Worm (Caenorhabditis elegans) whole organism, L1 larva: ENCODE data around the gene nep-1.

Source experiments
- C16A3.4 ChIP-seq: fragments of 150-350 bp; optimal IDR thresholded peaks from 2 replicates; lab custom pipeline; 2014; ENCODE audit warnings: missing biosample characterization, missing genetic modification characterization
- C34B4.2 ChIP-seq: sonication (generic microtip); optimal IDR thresholded peaks from 2 replicates; lab custom pipeline; 2017; ENCODE audit warnings: mild to moderate bottlenecking, missing genetic modification characterization, missing compliant biosample characterization
- aly-2 ChIP-seq: fragments of 150-350 bp; optimal IDR thresholded peaks from 2 replicates; lab custom pipeline; 2014; ENCODE audit warnings: missing biosample characterization, missing genetic modification characterization
- ama-1 ChIP-seq: fragments of 150-350 bp; optimal IDR thresholded peaks from 2 replicates; lab custom pipeline; 2014
- blmp-1 ChIP-seq: fragments of 150-350 bp; optimal IDR thresholded peaks from 2 replicates; lab custom pipeline; 2014; ENCODE audit warnings: missing biosample characterization, missing genetic modification characterization
- ceh-8 ChIP-seq: fragments of 200-800 bp; sonication (Bioruptor generic); optimal IDR thresholded peaks from 2 replicates; lab custom pipeline; 2018; ENCODE audit warnings: mild to moderate bottlenecking, missing genetic modification characterization, moderate library complexity, missing compliant biosample characterization
- ceh-82 ChIP-seq, 3 experiments: fragments of 150-350 bp in 1 of 3; sonication (generic microtip) in 2 of 3; optimal IDR thresholded peaks; 2 replicates each; lab custom pipeline; 2014 to 2017; ENCODE audit warnings: missing biosample characterization in 3 of 3, missing genetic modification characterization in 3 of 3
- ceh-90 ChIP-seq: sonication (generic microtip); optimal IDR thresholded peaks from 2 replicates; lab custom pipeline; 2016; ENCODE audit warnings: missing genetic modification characterization, missing compliant biosample characterization
- ces-1 ChIP-seq: fragments of 150-350 bp; optimal IDR thresholded peaks from 2 replicates; lab custom pipeline; 2014; ENCODE audit warnings: missing biosample characterization, missing genetic modification reagents, missing genetic modification characterization
- efl-1 ChIP-seq, 4 experiments: fragments of 150-350 bp; optimal IDR thresholded peaks in 3 of 4; peaks in 1 of 4; 1 replicate in 1 of 4; 2 replicates in 3 of 4; lab custom pipeline; 2014; ENCODE audit warnings: missing biosample characterization in 2 of 4, missing genetic modification characterization in 2 of 4, missing genetic modification reagents in 2 of 4
- egl-13 ChIP-seq: sonication (generic microtip); optimal IDR thresholded peaks from 2 replicates; lab custom pipeline; 2016; ENCODE audit warnings: missing genotype, missing genetic modification reagents, missing genetic modification characterization, missing compliant biosample characterization
- egl-27 ChIP-seq, 2 experiments: fragments of 150-350 bp in 1 of 2; sonication (generic microtip); optimal IDR thresholded peaks; 3 replicates each; lab custom pipeline; 2017 to 2018; ENCODE audit warnings: missing biosample characterization in 2 of 2, missing genetic modification characterization in 2 of 2, missing genetic modification reagents in 2 of 2
- elt-2 ChIP-seq: sonication (generic microtip); optimal IDR thresholded peaks from 2 replicates; lab custom pipeline; 2016; ENCODE audit warnings: missing genetic modification characterization, mild to moderate bottlenecking, inconsistent platforms, missing compliant biosample characterization, missing genetic modification reagents
- fkh-10 ChIP-seq: sonication (generic microtip); optimal IDR thresholded peaks from 2 replicates; lab custom pipeline; 2017; ENCODE audit warnings: missing biosample characterization, missing genetic modification reagents, missing genetic modification characterization
- fkh-4 ChIP-seq: sonication (generic microtip); optimal IDR thresholded peaks from 2 replicates; lab custom pipeline; 2016; ENCODE audit warnings: missing compliant biosample characterization, missing genetic modification characterization, borderline replicate concordance
- fkh-8 ChIP-seq: sonication (generic microtip); optimal IDR thresholded peaks from 2 replicates; lab custom pipeline; 2016; ENCODE audit warnings: mild to moderate bottlenecking, missing genetic modification characterization, missing compliant biosample characterization
- fos-1 ChIP-seq: fragments of 150-350 bp; optimal IDR thresholded peaks from 2 replicates; lab custom pipeline; 2014; ENCODE audit warnings: missing biosample characterization, missing genetic modification characterization
- grh-1 ChIP-seq: fragments of 200-800 bp; sonication (Bioruptor generic); IDR thresholded peaks from 2 replicates; pipeline ENCODE4 v1.3.6; 2022; ENCODE audit warnings: missing genetic modification reagents, missing genetic modification characterization, missing compliant biosample characterization
- hlh-17 ChIP-seq: fragments of 200-800 bp; sonication (Bioruptor generic); optimal IDR thresholded peaks from 2 replicates; lab custom pipeline; 2018; ENCODE audit warnings: missing genetic modification characterization, mild to moderate bottlenecking, missing compliant biosample characterization, moderate library complexity, borderline replicate concordance
- hpl-2 ChIP-seq: fragments of 150-350 bp; optimal IDR thresholded peaks from 2 replicates; lab custom pipeline; 2014; ENCODE audit warnings: missing biosample characterization, missing genetic modification reagents, missing genetic modification characterization
- irx-1 ChIP-seq: sonication (generic microtip); optimal IDR thresholded peaks from 2 replicates; lab custom pipeline; 2016; ENCODE audit warnings: missing genetic modification characterization, missing compliant biosample characterization
- isw-1 ChIP-seq: fragments of 200-800 bp; sonication (Bioruptor generic); IDR thresholded peaks from 2 replicates; pipeline ENCODE4 v1.3.6; 2022; ENCODE audit warnings: missing genetic modification characterization, missing compliant biosample characterization
- lin-13 ChIP-seq: fragments of 150-350 bp; optimal IDR thresholded peaks from 2 replicates; lab custom pipeline; 2014; ENCODE audit warnings: missing biosample characterization, missing genetic modification reagents, missing genetic modification characterization
- lin-14 ChIP-seq: fragments of 200-800 bp; sonication (Bioruptor generic); optimal IDR thresholded peaks from 2 replicates; lab custom pipeline; 2018; ENCODE audit warnings: mild to moderate bottlenecking, missing genetic modification characterization, moderate library complexity, missing compliant biosample characterization
- lin-15B ChIP-seq: fragments of 150-350 bp; sonication (generic microtip); optimal IDR thresholded peaks from 3 replicates; lab custom pipeline; 2014; ENCODE audit warnings: missing biosample characterization, missing genetic modification characterization
- lin-39 ChIP-seq: fragments of 150-350 bp; optimal IDR thresholded peaks from 2 replicates; lab custom pipeline; 2014; ENCODE audit warnings: missing biosample characterization, missing genetic modification reagents, missing genetic modification characterization
- lir-3 ChIP-seq: sonication (generic microtip); optimal IDR thresholded peaks from 2 replicates; lab custom pipeline; 2016; ENCODE audit warnings: mild to moderate bottlenecking, missing genetic modification characterization, moderate library complexity, missing compliant biosample characterization; ENCODE audit not compliant: poor library complexity
- lsy-2 ChIP-seq, 2 experiments: fragments of 150-350 bp; optimal IDR thresholded peaks; 2 replicates each; lab custom pipeline; 2014; ENCODE audit warnings: missing biosample characterization in 2 of 2, missing genetic modification characterization in 2 of 2
- mef-2 ChIP-seq: fragments of 150-350 bp; optimal IDR thresholded peaks from 2 replicates; lab custom pipeline; 2014; ENCODE audit warnings: missing biosample characterization, missing genetic modification characterization
- mep-1 ChIP-seq: fragments of 150-350 bp; optimal IDR thresholded peaks from 2 replicates; lab custom pipeline; 2014; ENCODE audit warnings: missing biosample characterization, missing genetic modification characterization
- nhr-11 ChIP-seq: fragments of 150-350 bp; optimal IDR thresholded peaks from 2 replicates; lab custom pipeline; 2014; ENCODE audit warnings: missing biosample characterization, missing genetic modification characterization
- nhr-12 ChIP-seq: sonication (generic microtip); optimal IDR thresholded peaks from 2 replicates; lab custom pipeline; 2017; ENCODE audit warnings: missing biosample characterization, missing genetic modification characterization
- nhr-19 ChIP-seq: fragments of 200-800 bp; sonication (Bioruptor generic); conservative IDR thresholded peaks from 2 replicates; pipeline ENCODE4 v1.3.6; 2022; ENCODE audit warnings: missing genetic modification characterization, missing compliant biosample characterization
- nhr-237 ChIP-seq: fragments of 150-350 bp; optimal IDR thresholded peaks from 2 replicates; lab custom pipeline; 2014; ENCODE audit warnings: missing biosample characterization, missing genetic modification characterization
- nhr-28 ChIP-seq: fragments of 150-350 bp; optimal IDR thresholded peaks from 2 replicates; lab custom pipeline; 2014; ENCODE audit warnings: missing biosample characterization, missing genetic modification characterization
- nhr-47 ChIP-seq: sonication (generic microtip); optimal IDR thresholded peaks from 2 replicates; lab custom pipeline; 2016; ENCODE audit warnings: mild to moderate bottlenecking, missing genetic modification characterization, moderate library complexity, missing compliant biosample characterization
- nhr-77 ChIP-seq: fragments of 150-350 bp; optimal IDR thresholded peaks from 2 replicates; lab custom pipeline; 2014; ENCODE audit warnings: missing biosample characterization, missing genetic modification characterization
- nhr-84 ChIP-seq: sonication (generic microtip); optimal IDR thresholded peaks from 2 replicates; lab custom pipeline; 2017; ENCODE audit warnings: missing biosample characterization, missing genetic modification characterization
- nhr-85 ChIP-seq: sonication (generic microtip); peaks from one replicate; lab custom pipeline; 2016; ENCODE audit warnings: missing genetic modification characterization, inconsistent platforms, missing compliant biosample characterization
- pax-3 ChIP-seq: fragments of 200-800 bp; sonication (Bioruptor generic); optimal IDR thresholded peaks from 2 replicates; lab custom pipeline; 2018; ENCODE audit warnings: mild to moderate bottlenecking, missing genetic modification characterization, moderate library complexity, missing compliant biosample characterization
- pqm-1 ChIP-seq: sonication (generic microtip); optimal IDR thresholded peaks from 3 replicates; lab custom pipeline; 2017; ENCODE audit warnings: missing biosample characterization, missing genetic modification characterization
- skn-1 ChIP-seq: fragments of 150-350 bp; optimal IDR thresholded peaks from 2 replicates; lab custom pipeline; 2014; ENCODE audit warnings: missing biosample characterization, missing genetic modification characterization
- snpc-4 ChIP-seq: fragments of 150-350 bp; optimal IDR thresholded peaks from 2 replicates; lab custom pipeline; 2014; ENCODE audit warnings: missing biosample characterization, missing genetic modification characterization
- sox-4 ChIP-seq: sonication (generic microtip); optimal IDR thresholded peaks from 2 replicates; lab custom pipeline; 2016; ENCODE audit warnings: missing genetic modification characterization, missing compliant biosample characterization
- sptf-1 ChIP-seq: fragments of 150-350 bp; optimal IDR thresholded peaks from 2 replicates; lab custom pipeline; 2014; ENCODE audit warnings: missing biosample characterization, missing genetic modification characterization
- sup-37 ChIP-seq: fragments of 200-800 bp; sonication (Bioruptor generic); optimal IDR thresholded peaks from 2 replicates; lab custom pipeline; 2018; ENCODE audit warnings: mild to moderate bottlenecking, missing genetic modification characterization, missing compliant biosample characterization
- tbx-2 ChIP-seq: sonication (generic microtip); optimal IDR thresholded peaks from 2 replicates; lab custom pipeline; 2016; ENCODE audit warnings: missing genetic modification characterization, missing compliant biosample characterization
- unc-30 ChIP-seq: sonication (generic microtip); optimal IDR thresholded peaks from 2 replicates; lab custom pipeline; 2017; ENCODE audit warnings: missing biosample characterization, missing genetic modification characterization
- unc-86 ChIP-seq: sonication (generic microtip); optimal IDR thresholded peaks from 2 replicates; lab custom pipeline; 2016; ENCODE audit warnings: missing genetic modification characterization, missing compliant biosample characterization
- unc-98 ChIP-seq: fragments of 200-800 bp; sonication (Bioruptor generic); IDR thresholded peaks from 2 replicates; pipeline ENCODE4 v1.3.6; 2022; ENCODE audit warnings: missing genetic modification characterization, missing compliant biosample characterization
- vab-15 ChIP-seq: sonication (generic microtip); optimal IDR thresholded peaks from 2 replicates; lab custom pipeline; 2017; ENCODE audit warnings: missing genotype, mild to moderate bottlenecking, missing genetic modification characterization, missing compliant biosample characterization
- xbp-1 ChIP-seq: sonication (generic microtip); optimal IDR thresholded peaks from 2 replicates; lab custom pipeline; 2016; ENCODE audit warnings: missing genetic modification characterization, missing compliant biosample characterization
- ztf-11 ChIP-seq, 2 experiments: sonication (generic microtip); optimal IDR thresholded peaks; 2 replicates each; lab custom pipeline; 2016 to 2017; ENCODE audit warnings: missing genetic modification characterization in 2 of 2, missing biosample characterization in 1 of 2, missing compliant biosample characterization in 1 of 2

The nep-1 gene

ce11 chrII:11675877-11676473, 19.0 kb upstream of the nep-1 start, which contains the start of the genes trr-1 and C47D12.2 (continued):
- peak; percentile 2 for TF ChIP-seq egl-13 (tag; lab: Kevin White, UChicago)
- TF ChIP-seq lin-13, result peak; percentile 39
- no peak for TF ChIP-seq C34B4.2 (tag; lab: Kevin White, UChicago)
- TF ChIP-seq ceh-90 (tag; lab: Kevin White, UChicago), result no peak
- TF ChIP-seq lin-15B (tag; lab: Kevin White, UChicago), result peak; percentile 62
- TF ChIP-seq nhr-77, result peak; percentile 26
- no peak for TF ChIP-seq snpc-4 (tag; lab: Kevin White, UChicago)
- TF ChIP-seq skn-1 (tag; lab: Kevin White, UChicago), result peak; percentile 84
- TF ChIP-seq blmp-1, result no peak
- TF ChIP-seq nhr-19 (GFP tag; lab: Robert Waterston, UW), result peak; percentile 68
- peak; percentile 49 for TF ChIP-seq aly-2 (tag; lab: Kevin White, UChicago)
- TF ChIP-seq sup-37 (GFP tag; lab: Kevin White, UChicago), result no peak
- TF ChIP-seq pax-3, result no peak
- peak; percentile 26 for TF ChIP-seq fkh-8 (tag; lab: Kevin White, UChicago)
- no peak for TF ChIP-seq fos-1
- no peak for TF ChIP-seq fkh-10
- no peak for TF ChIP-seq irx-1 (tag; lab: Kevin White, UChicago)
- peak; percentile 82 for TF ChIP-seq C16A3.4 (tag; lab: Kevin White, UChicago)
- TF ChIP-seq ceh-82 (tag; optimal IDR thresholded peaks at IDR 0.05; lab: Kevin White, UChicago), result peak; percentile 42 to 77 (median 74)
- no peak for TF ChIP-seq nhr-11 (tag; lab: Kevin White, UChicago)
- TF ChIP-seq nhr-237 (tag; lab: Kevin White, UChicago), result no peak
- peak; percentile 36 for TF ChIP-seq lir-3 (tag; lab: Kevin White, UChicago)
- TF ChIP-seq unc-30, result no peak
- TF ChIP-seq lin-14, result no peak
- TF ChIP-seq fkh-4 (tag; lab: Kevin White, UChicago), result peak; percentile 14
- TF ChIP-seq ceh-8 (GFP tag; lab: Kevin White, UChicago), result no peak
- peak; percentile 48 for TF ChIP-seq unc-86
- no peak for TF ChIP-seq unc-98 (GFP tag; lab: Robert Waterston, UW)
- no peak for TF ChIP-seq nhr-47 (tag; lab: Kevin White, UChicago)
- TF ChIP-seq mep-1 (tag; lab: Kevin White, UChicago), result no peak
- no peak for TF ChIP-seq vab-15 (tag; lab: Kevin White, UChicago)
- peak in 1 of 2 experiments; percentile 28 for TF ChIP-seq ztf-11 (tag; optimal IDR thresholded peaks at IDR 0.05; lab: Kevin White, UChicago)
- TF ChIP-seq sptf-1 (tag; lab: Kevin White, UChicago), result no peak
- TF ChIP-seq ama-1 (lab: Kevin White, UChicago), result peak; percentile 37
- peak; percentile 5 for TF ChIP-seq elt-2 (tag; lab: Kevin White, UChicago)
- TF ChIP-seq tbx-2, result no peak
- peak; percentile 47 for TF ChIP-seq isw-1 (GFP tag; lab: Robert Waterston, UW)
- no peak for TF ChIP-seq egl-27 (tag; optimal IDR thresholded peaks at IDR 0.05; lab: Kevin White, UChicago)
- no peak for TF ChIP-seq hlh-17 (GFP tag; lab: Kevin White, UChicago)
- no peak for TF ChIP-seq lin-39 (tag; lab: Kevin White, UChicago)
- peak; percentile 59; the same call in 1 of the 2 replicates for TF ChIP-seq grh-1 (GFP tag; lab: Robert Waterston, UW)
- peak; percentile 79 for TF ChIP-seq xbp-1
- peak; percentile 80 for TF ChIP-seq nhr-85 (tag; lab: Kevin White, UChicago)
- TF ChIP-seq sox-4 (tag; lab: Kevin White, UChicago), result no peak
- TF ChIP-seq efl-1 (optimal IDR thresholded peaks at IDR 0.05; lab: Kevin White, UChicago), result peak; percentile 79 to 87
- TF ChIP-seq efl-1 (GFP tag; optimal IDR thresholded peaks at IDR 0.05 in 1 of 2; lab: Kevin White, UChicago), result peak; percentile 85 to 98
- peak; percentile 58 for TF ChIP-seq hpl-2 (GFP tag; lab: Kevin White, UChicago)
- no peak for TF ChIP-seq pqm-1
- no peak for TF ChIP-seq mef-2 (tag; lab: Kevin White, UChicago)
- TF ChIP-seq nhr-12 (tag; lab: Kevin White, UChicago), result no peak
- TF ChIP-seq lsy-2 (tag; optimal IDR thresholded peaks at IDR 0.05; lab: Kevin White, UChicago), result peak in 1 of 2 experiments; percentile 84
- no peak for TF ChIP-seq nhr-28
- no peak for TF ChIP-seq nhr-84 (tag; lab: Kevin White, UChicago)
- TF ChIP-seq ces-1 (GFP tag; lab: Kevin White, UChicago), result no peak
